Worm (Caenorhabditis elegans): Measurements from ENCODE around the gene msp-51.

DNA sequence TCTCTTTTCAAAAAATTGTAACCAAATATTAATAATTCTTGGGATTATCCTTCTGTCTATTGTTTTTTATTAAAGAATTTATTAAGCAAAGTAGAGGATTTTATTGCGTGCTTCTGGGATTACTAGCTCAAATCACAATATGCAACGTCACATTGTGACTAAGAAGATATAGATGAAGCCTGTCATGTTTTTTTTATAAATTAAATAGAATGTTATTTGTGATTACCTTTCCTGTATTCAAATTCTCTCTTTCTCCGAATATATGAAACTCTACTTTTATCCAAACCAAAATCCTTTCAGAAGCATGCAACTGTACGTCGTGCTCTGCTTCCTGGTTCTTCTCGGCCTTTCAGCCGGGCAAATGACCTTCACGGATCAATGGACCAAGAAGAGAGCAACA is 4.6 kb downstream of the msp-51 start, which contains the start of gene nlp-47:
- TF ChIP-seq ama-1 (optimal IDR thresholded peaks at IDR 0.05): no peak
- no peak for TF ChIP-seq sea-1 (GFP tag; conservative IDR thresholded peaks at IDR 0.05)
- TF ChIP-seq scrt-1 (GFP tag; IDR thresholded peaks at IDR 0.05): no peak
- TF ChIP-seq ceh-13 (GFP tag; optimal IDR thresholded peaks at IDR 0.05): no peak
- no peak for TF ChIP-seq aly-1 (tag; optimal IDR thresholded peaks at IDR 0.05)
- no peak for TF ChIP-seq F13C5.2 (tag; optimal IDR thresholded peaks at IDR 0.05)
- no peak for TF ChIP-seq tbx-37 (GFP tag; conservative IDR thresholded peaks at IDR 0.05)
- no peak for TF ChIP-seq tbx-11 (GFP tag; IDR thresholded peaks at IDR 0.05)
- no peak for TF ChIP-seq pes-1 (GFP tag; IDR thresholded peaks at IDR 0.05)
- TF ChIP-seq flt-1 (GFP tag; IDR thresholded peaks at IDR 0.05): no peak
- no peak for TF ChIP-seq hmbx-1 (tag; optimal IDR thresholded peaks at IDR 0.05)
- TF ChIP-seq ceh-36 (tag; optimal IDR thresholded peaks at IDR 0.05): no peak
- TF ChIP-seq ets-7 (tag; optimal IDR thresholded peaks at IDR 0.05): no peak

Measured in whole organism, early embryonic.